Worm (Caenorhabditis elegans): ENCODE results near the gene fbxa-59.

DNA sequence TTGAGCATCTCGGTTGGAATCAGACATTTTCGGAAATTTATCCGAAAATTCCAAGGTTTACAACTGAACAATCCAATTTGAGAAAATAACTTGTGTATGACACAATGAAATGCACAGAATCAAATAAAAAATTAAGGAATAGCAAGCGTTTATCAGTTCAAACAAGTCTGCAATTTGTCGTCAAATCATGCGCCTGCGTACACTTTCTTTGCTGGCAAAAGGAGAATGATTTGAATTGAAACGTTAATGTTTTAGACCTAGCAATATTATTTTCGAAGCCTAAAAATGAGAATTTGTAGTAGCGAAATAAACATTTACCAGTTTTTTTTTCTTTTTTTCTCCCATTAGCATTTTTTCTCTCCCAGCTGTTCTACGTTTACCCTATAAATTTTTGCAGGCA, 7.2 kb upstream of the fbxa-59 start, which contains the start of the genes fbxa-67 and fbxa-11:
- TF ChIP-seq nhr-237 (tag; optimal IDR thresholded peaks at IDR 0.05) (no peak), ceh-9 (tag; optimal IDR thresholded peaks at IDR 0.05) (no peak), mdl-1 (tag; optimal IDR thresholded peaks at IDR 0.05) (no peak), ceh-82 (tag; optimal IDR thresholded peaks at IDR 0.05) (no peak), ZK546.5 (tag; optimal IDR thresholded peaks at IDR 0.05) (no peak), sea-2 (GFP tag; optimal IDR thresholded peaks at IDR 0.05) (no peak), nhr-12 (tag; optimal IDR thresholded peaks at IDR 0.05) (no peak), unc-62 (GFP tag; optimal IDR thresholded peaks at IDR 0.05) (no peak), nhr-25 (tag; optimal IDR thresholded peaks at IDR 0.05) (no peak), nhr-28 (tag; optimal IDR thresholded peaks at IDR 0.05) (no peak)

Data from whole organism, L3 larva.